Worm (Caenorhabditis elegans) whole organism, L3 larva: ENCODE measurements around the gene snf-12.

Source experiments
- ceh-28 ChIP-seq: fragments of 150-350 bp; optimal IDR thresholded peaks from 2 replicates; lab custom pipeline; 2014; ENCODE audit warnings: missing biosample characterization, missing genetic modification reagents, missing genetic modification characterization

snf-12 gene

ce11 chrX:9082646-9083045 lies 53.4 kb downstream of the snf-12 start, which contains the start of gene ajm-1:
TSS of gene ajm-1 (plus strand) at chrX:9082946.
- TF ChIP-seq ceh-28: no peak
